Fruit fly (Drosophila melanogaster) whole organism, embryonic: Measurements from ENCODE around the gene CG10602.

ENCODE experiments used
- Bgb ChIP-seq: fragments of 200-800 bp; sonication (Bioruptor generic); IDR thresholded peaks from 2 replicates; pipeline ENCODE4 v1.3.6; 2022; ENCODE audit warnings: missing biosample characterization, missing genetic modification characterization; ENCODE audit not compliant: partially characterized antibody
- Bteb2 ChIP-seq: fragments of 200-800 bp; sonication (Bioruptor generic); optimal IDR thresholded peaks from 2 replicates; lab custom pipeline; 2016; ENCODE audit warnings: missing biosample characterization, missing genetic modification characterization
- C15 ChIP-seq: fragments of 200-800 bp; sonication (Bioruptor generic); IDR thresholded peaks from 3 replicates; pipeline ENCODE4 v1.3.6; 2022; ENCODE audit warnings: missing biosample characterization, missing genetic modification characterization
- CG10321 ChIP-seq: fragments of 200-800 bp; sonication (Bioruptor generic); IDR thresholded peaks from 2 replicates; pipeline ENCODE4 v1.3.6; 2022; ENCODE audit warnings: missing biosample characterization, missing genetic modification characterization
- CG10543 ChIP-seq: fragments of 200-800 bp; sonication (Bioruptor generic); optimal IDR thresholded peaks from 3 replicates; lab custom pipeline; 2017; ENCODE audit warnings: missing biosample characterization, mild to moderate bottlenecking, missing genetic modification characterization, moderate library complexity
- CG10654 ChIP-seq: fragments of 200-800 bp; sonication (Bioruptor generic); optimal IDR thresholded peaks from 2 replicates; lab custom pipeline; 2016; ENCODE audit warnings: missing biosample characterization, missing genetic modification characterization
- CG10959 ChIP-seq: fragments of 200-800 bp; sonication (Bioruptor generic); IDR thresholded peaks from 2 replicates; pipeline ENCODE4 v1.3.6; 2022; ENCODE audit warnings: missing biosample characterization, missing genetic modification characterization
- CG17328 ChIP-seq: fragments of 200-800 bp; sonication (Bioruptor generic); IDR thresholded peaks from 2 replicates; pipeline ENCODE4 v1.3.6; 2022; ENCODE audit warnings: missing biosample characterization, missing genetic modification characterization
- CG18011 ChIP-seq: fragments of 200-800 bp; sonication (Bioruptor generic); optimal IDR thresholded peaks from 2 replicates; lab custom pipeline; 2017; ENCODE audit warnings: missing biosample characterization, missing genetic modification characterization, mild to moderate bottlenecking, moderate library complexity, missing genotype
- CG31365 ChIP-seq: fragments of 200-800 bp; sonication (Bioruptor generic); optimal IDR thresholded peaks from 2 replicates; lab custom pipeline; 2018; ENCODE audit warnings: missing biosample characterization, mild to moderate bottlenecking, missing genetic modification characterization
- CG32772 ChIP-seq: fragments of 200-800 bp; sonication (Bioruptor generic); IDR thresholded peaks from 2 replicates; pipeline ENCODE4 v1.3.6; 2022; ENCODE audit warnings: missing biosample characterization, missing genetic modification characterization
- CG34422 ChIP-seq: fragments of 200-800 bp; sonication (Bioruptor generic); IDR thresholded peaks from 3 replicates; pipeline ENCODE4 v1.3.6; 2022; ENCODE audit warnings: missing biosample characterization, missing genetic modification characterization
- CG4404 ChIP-seq: fragments of 200-800 bp; sonication (Bioruptor generic); IDR thresholded peaks from 2 replicates; pipeline ENCODE4 v1.3.6; 2022; ENCODE audit warnings: missing biosample characterization, missing genetic modification characterization
- CG5953 ChIP-seq: fragments of 200-800 bp; sonication (Bioruptor generic); IDR thresholded peaks from 2 replicates; pipeline ENCODE4 v1.3.6; 2022; ENCODE audit warnings: missing biosample characterization, missing genetic modification characterization
- CG6813 ChIP-seq: fragments of 200-800 bp; sonication (Bioruptor generic); optimal IDR thresholded peaks from 2 replicates; lab custom pipeline; 2017; ENCODE audit warnings: missing biosample characterization, missing genetic modification characterization, mild to moderate bottlenecking, moderate library complexity, missing genetic modification reagents
- CG6854 ChIP-seq: fragments of 200-800 bp; sonication (Bioruptor generic); optimal IDR thresholded peaks from 3 replicates; lab custom pipeline; 2017; ENCODE audit warnings: missing biosample characterization, mild to moderate bottlenecking, missing genetic modification characterization
- CG8388 ChIP-seq: fragments of 200-800 bp; sonication (Bioruptor generic); optimal IDR thresholded peaks from 2 replicates; lab custom pipeline; 2019; ENCODE audit warnings: missing biosample characterization, mild to moderate bottlenecking, missing genetic modification characterization, moderate library complexity
- CG9727 ChIP-seq: fragments of 200-800 bp; sonication (Bioruptor generic); optimal IDR thresholded peaks from 3 replicates; lab custom pipeline; 2017; ENCODE audit warnings: missing biosample characterization, mild to moderate bottlenecking, missing genetic modification characterization
- CG9932 ChIP-seq: fragments of 200-800 bp; sonication (Bioruptor generic); IDR thresholded peaks from 2 replicates; pipeline ENCODE4 v1.3.6; 2022; ENCODE audit warnings: missing biosample characterization, missing genetic modification characterization
- CTCF ChIP-seq: fragments of 200-800 bp; sonication (Bioruptor generic); optimal IDR thresholded peaks from 2 replicates; lab custom pipeline; 2017; ENCODE audit warnings: missing biosample characterization, mild to moderate bottlenecking, missing genetic modification characterization, moderate library complexity
- D ChIP-seq, 2 experiments: fragments of 200-800 bp in 1 of 2; fragments of >200 bp in 1 of 2; sonication (Bioruptor generic) in 1 of 2; optimal IDR thresholded peaks; 2 replicates in 1 of 2; 3 replicates in 1 of 2; lab custom pipeline; 2017; ENCODE audit warnings: mild to moderate bottlenecking in 1 of 2, missing biosample characterization in 1 of 2, missing genetic modification characterization in 1 of 2, missing genetic modification reagents in 1 of 2
- Dbx ChIP-seq: fragments of 200-800 bp; sonication (Bioruptor generic); IDR thresholded peaks from 3 replicates; pipeline ENCODE4 v1.3.6; 2022; ENCODE audit warnings: missing biosample characterization, missing genetic modification characterization
- Deaf1 ChIP-seq: fragments of 200-800 bp; optimal IDR thresholded peaks from 3 replicates; lab custom pipeline; 2019; ENCODE audit warnings: missing biosample characterization, mild to moderate bottlenecking, missing genetic modification characterization, moderate library complexity
- Doc2 ChIP-seq: fragments of 200-800 bp; sonication (Bioruptor generic); IDR thresholded peaks from 2 replicates; pipeline ENCODE4 v1.3.6; 2022; ENCODE audit warnings: missing biosample characterization, missing genetic modification characterization
- Dref ChIP-seq: fragments of 200-800 bp; sonication (Bioruptor generic); IDR thresholded peaks from 2 replicates; pipeline ENCODE4 v1.3.6; 2022; ENCODE audit warnings: missing biosample characterization, missing genetic modification characterization
- Fer2 ChIP-seq: fragments of 200-800 bp; sonication (Bioruptor generic); optimal IDR thresholded peaks from 2 replicates; lab custom pipeline; 2018; ENCODE audit warnings: missing biosample characterization, mild to moderate bottlenecking, missing genetic modification characterization, moderate library complexity
- Hmx ChIP-seq: fragments of 200-800 bp; sonication (Bioruptor generic); optimal IDR thresholded peaks from 2 replicates; lab custom pipeline; 2016; ENCODE audit warnings: missing biosample characterization, missing genetic modification characterization
- Mad ChIP-seq: fragments of 200-800 bp; sonication (Bioruptor generic); optimal IDR thresholded peaks from 2 replicates; lab custom pipeline; 2016; ENCODE audit warnings: missing biosample characterization, missing genetic modification characterization
- NC2α ChIP-seq: fragments of 200-800 bp; sonication (Bioruptor generic); optimal IDR thresholded peaks from 2 replicates; lab custom pipeline; 2016; ENCODE audit warnings: missing biosample characterization, missing genetic modification characterization
- Nf-YC ChIP-seq: fragments of 200-800 bp; optimal IDR thresholded peaks from 3 replicates; lab custom pipeline; 2019; ENCODE audit warnings: missing biosample characterization, mild to moderate bottlenecking, missing genetic modification characterization, moderate library complexity
- Optix ChIP-seq: fragments of 200-800 bp; sonication (Bioruptor generic); IDR thresholded peaks from 3 replicates; pipeline ENCODE4 v1.3.6; 2022; ENCODE audit warnings: missing biosample characterization, missing genetic modification characterization
- aop ChIP-seq: fragments of 200-800 bp; sonication (Bioruptor generic); IDR thresholded peaks from 2 replicates; pipeline ENCODE4 v1.3.6; 2022; ENCODE audit warnings: missing biosample characterization, missing genetic modification characterization
- bcd ChIP-seq: fragments of 200-800 bp; sonication (Bioruptor generic); optimal IDR thresholded peaks from 2 replicates; lab custom pipeline; 2017; ENCODE audit warnings: missing biosample characterization, mild to moderate bottlenecking, missing genetic modification characterization
- cg ChIP-seq: fragments of 200-800 bp; sonication (Bioruptor generic); optimal IDR thresholded peaks from 3 replicates; lab custom pipeline; 2019; ENCODE audit warnings: missing biosample characterization, mild to moderate bottlenecking, missing genetic modification characterization, moderate library complexity
- dimm ChIP-seq: fragments of 200-800 bp; sonication (Bioruptor generic); IDR thresholded peaks from 2 replicates; pipeline ENCODE4 v1.3.6; 2022; ENCODE audit warnings: missing biosample characterization, missing genetic modification characterization
- esg ChIP-seq: fragments of 200-800 bp; sonication (Bioruptor generic); conservative IDR thresholded peaks from 2 replicates; pipeline ENCODE4 v1.3.6; 2022; ENCODE audit warnings: missing biosample characterization, missing genetic modification characterization
- fru ChIP-seq: fragments of >200 bp; optimal IDR thresholded peaks from 2 replicates; lab custom pipeline; 2017
- grn ChIP-seq: fragments of 200-800 bp; sonication (Bioruptor generic); optimal IDR thresholded peaks from 3 replicates; lab custom pipeline; 2017; ENCODE audit warnings: missing biosample characterization, missing genetic modification characterization
- luna ChIP-seq: fragments of 200-800 bp; sonication (Bioruptor generic); optimal IDR thresholded peaks from 2 replicates; lab custom pipeline; 2016; ENCODE audit warnings: missing biosample characterization, missing genetic modification characterization
- nerfin-1 ChIP-seq: fragments of 200-800 bp; sonication (Bioruptor generic); optimal IDR thresholded peaks from 3 replicates; lab custom pipeline; 2019; ENCODE audit warnings: missing biosample characterization, mild to moderate bottlenecking, missing genetic modification characterization, moderate library complexity
- nmo ChIP-seq: fragments of 200-800 bp; sonication (Bioruptor generic); optimal IDR thresholded peaks from 2 replicates; lab custom pipeline; 2018; ENCODE audit warnings: missing biosample characterization, mild to moderate bottlenecking, missing genetic modification characterization, moderate library complexity
- onecut ChIP-seq: fragments of 200-800 bp; sonication (Bioruptor generic); IDR thresholded peaks from 2 replicates; pipeline ENCODE4 v1.3.6; 2022; ENCODE audit warnings: missing biosample characterization, missing genetic modification characterization
- prd ChIP-seq, 3 experiments: fragments of >200 bp in 2 of 3; fragments of 200-800 bp in 1 of 3; sonication (Bioruptor generic) in 1 of 3; optimal IDR thresholded peaks in 2 of 3; IDR thresholded peaks in 1 of 3; 2 replicates in 2 of 3; 3 replicates in 1 of 3; pipeline versions ENCODE4 v1.3.6 to Lab custom; 2017 to 2022; ENCODE audit warnings: missing biosample characterization in 1 of 3, missing genetic modification characterization in 1 of 3
- pros ChIP-seq: fragments of 200-800 bp; sonication (Bioruptor generic); optimal IDR thresholded peaks from 3 replicates; lab custom pipeline; 2019; ENCODE audit warnings: missing biosample characterization, mild to moderate bottlenecking, missing genetic modification characterization, moderate library complexity
- repo ChIP-seq: fragments of 200-800 bp; sonication (Bioruptor generic); optimal IDR thresholded peaks from 2 replicates; lab custom pipeline; 2016; ENCODE audit warnings: missing biosample characterization, missing genetic modification characterization
- salm ChIP-seq: fragments of 200-800 bp; sonication (Bioruptor generic); optimal IDR thresholded peaks from 2 replicates; lab custom pipeline; 2018; ENCODE audit warnings: missing biosample characterization, mild to moderate bottlenecking, missing genetic modification characterization
- sens ChIP-seq: fragments of 200-800 bp; sonication (Bioruptor generic); peaks from one replicate; lab custom pipeline; 2016; ENCODE audit warnings: missing biosample characterization, missing genetic modification characterization
- stc ChIP-seq: fragments of 200-800 bp; sonication (Bioruptor generic); IDR thresholded peaks from 2 replicates; pipeline ENCODE4 v1.3.6; 2022; ENCODE audit warnings: missing biosample characterization, missing genetic modification characterization
- stwl ChIP-seq: fragments of 200-800 bp; sonication (Bioruptor generic); optimal IDR thresholded peaks from 3 replicates; lab custom pipeline; 2018; ENCODE audit warnings: missing biosample characterization, mild to moderate bottlenecking, missing genetic modification characterization, moderate library complexity
- tap ChIP-seq: fragments of 200-800 bp; optimal IDR thresholded peaks from 3 replicates; lab custom pipeline; 2019; ENCODE audit warnings: missing biosample characterization, mild to moderate bottlenecking, missing genetic modification characterization, moderate library complexity
- trem ChIP-seq: fragments of 200-800 bp; optimal IDR thresholded peaks from 3 replicates; lab custom pipeline; 2019; ENCODE audit warnings: missing biosample characterization, mild to moderate bottlenecking, missing genetic modification characterization, moderate library complexity
- usp ChIP-seq: fragments of >200 bp; optimal IDR thresholded peaks from 2 replicates; lab custom pipeline; 2017; ENCODE audit warnings: missing biosample characterization, missing genetic modification characterization
- vfl ChIP-seq: fragments of 200-800 bp; sonication (Bioruptor generic); optimal IDR thresholded peaks from 2 replicates; lab custom pipeline; 2016; ENCODE audit warnings: missing biosample characterization, missing genetic modification characterization

Gene CG10602

DNA sequence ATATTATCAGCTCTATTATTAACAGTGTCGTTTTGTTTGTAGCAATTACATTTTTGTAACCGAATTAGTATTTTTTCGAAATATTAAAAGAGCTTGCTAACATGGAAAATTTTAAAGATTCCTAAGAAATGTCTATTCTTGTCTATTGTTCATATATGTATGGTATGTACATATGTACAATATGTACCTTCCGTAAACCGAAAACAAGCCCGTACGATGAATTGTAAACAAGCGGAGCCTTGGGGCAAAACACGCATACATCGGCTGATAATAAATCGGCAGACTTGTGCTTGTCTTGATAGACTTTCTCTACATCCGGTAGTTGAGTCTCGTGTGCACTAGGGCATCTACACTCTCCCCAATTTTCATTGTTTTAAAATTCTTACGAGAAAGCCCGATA lies 36.2 kb downstream of the CG10602 start (continued):
- TF ChIP-seq Dbx (GFP tag; lab: Robert Waterston, UW), result no peak
- TF ChIP-seq CTCF, result no peak
- no peak for TF ChIP-seq usp (GFP tag; lab: Kevin White, UChicago)
- no peak for TF ChIP-seq C15
- no peak for TF ChIP-seq Doc2
- TF ChIP-seq CG6854 (GFP tag; lab: Kevin White, UChicago), result peak; percentile 6
- TF ChIP-seq esg (GFP tag; lab: Robert Waterston, UW), result no peak
- no peak for TF ChIP-seq CG5953
- no peak for TF ChIP-seq Bgb (GFP tag; lab: Robert Waterston, UW)
- TF ChIP-seq NC2α, result peak; percentile 47
- TF ChIP-seq luna (GFP tag; lab: Kevin White, UChicago), result no peak
- no peak for TF ChIP-seq stc
- no peak for TF ChIP-seq trem (tag; lab: Kevin White, UChicago)
- no peak for TF ChIP-seq dimm (GFP tag; lab: Robert Waterston, UW)
- TF ChIP-seq repo, result peak; percentile 31
- TF ChIP-seq Mad (GFP tag; lab: Kevin White, UChicago), result no peak
- TF ChIP-seq Hmx (GFP tag; lab: Kevin White, UChicago), result no peak
- TF ChIP-seq CG9932, result no peak
- TF ChIP-seq CG4404, result no peak
- TF ChIP-seq CG10654, result peak; percentile 44
- TF ChIP-seq prd (optimal IDR thresholded peaks at IDR 0.05; lab: Kevin White, UChicago), result no peak
- TF ChIP-seq prd (GFP tag; IDR thresholded peaks at IDR 0.05; lab: Robert Waterston, UW), result no peak
- TF ChIP-seq Optix, result no peak
- TF ChIP-seq CG10543 (GFP tag; lab: Kevin White, UChicago), result peak; percentile 27
- TF ChIP-seq grn (GFP tag; lab: Kevin White, UChicago), result no peak
- TF ChIP-seq CG9727 (GFP tag; lab: Kevin White, UChicago), result peak; percentile 35
- TF ChIP-seq fru (lab: Kevin White, UChicago), result no peak
- TF ChIP-seq Bteb2 (GFP tag; lab: Kevin White, UChicago), result no peak
- no peak for TF ChIP-seq stwl
- TF ChIP-seq onecut (GFP tag; lab: Robert Waterston, UW), result peak; percentile 68
- peak; percentile 32; the same call in 1 of the 2 replicates for TF ChIP-seq CG17328
- TF ChIP-seq Deaf1 (tag; lab: Kevin White, UChicago), result no peak
- peak; percentile 85 for TF ChIP-seq sens (GFP tag; lab: Kevin White, UChicago)
- TF ChIP-seq CG6813, result peak; percentile 80
- TF ChIP-seq CG18011 (GFP tag; lab: Kevin White, UChicago), result no peak
- no peak for TF ChIP-seq bcd (GFP tag; lab: Kevin White, UChicago)
- TF ChIP-seq Nf-YC, result no peak
- TF ChIP-seq pros (GFP tag; lab: Kevin White, UChicago), result no peak
- TF ChIP-seq aop (GFP tag; lab: Robert Waterston, UW), result no peak
- TF ChIP-seq cg (GFP tag; lab: Kevin White, UChicago), result no peak
- TF ChIP-seq nerfin-1 (tag; lab: Kevin White, UChicago), result peak; percentile 57
- TF ChIP-seq CG10321 (GFP tag; lab: Robert Waterston, UW), result no peak; the same call in 1 of the 2 replicates
- no peak for TF ChIP-seq vfl (GFP tag; lab: Kevin White, UChicago)
- no peak for TF ChIP-seq tap (tag; lab: Kevin White, UChicago)
- no peak for TF ChIP-seq CG32772 (GFP tag; lab: Robert Waterston, UW)
- TF ChIP-seq Dref (GFP tag; lab: Robert Waterston, UW), result no peak
- TF ChIP-seq Fer2 (tag; lab: Kevin White, UChicago), result peak; percentile 39
- no peak for TF ChIP-seq D (optimal IDR thresholded peaks at IDR 0.05; lab: Kevin White, UChicago)
- peak; percentile 60 for TF ChIP-seq D (GFP tag; optimal IDR thresholded peaks at IDR 0.05; lab: Kevin White, UChicago)
- peak; percentile 11 for TF ChIP-seq CG8388 (GFP tag; lab: Kevin White, UChicago)
- no peak for TF ChIP-seq salm
- no peak for TF ChIP-seq nmo
- TF ChIP-seq CG31365 (tag; lab: Kevin White, UChicago), result no peak
- TF ChIP-seq CG34422 (GFP tag; lab: Robert Waterston, UW), result no peak
- peak; percentile 41; the same call in 1 of the 2 replicates for TF ChIP-seq CG10959 (GFP tag; lab: Robert Waterston, UW)
